In genomic region chrIV:654526-655440, ce11 we compare ENCODE assay signal across 4 worm cellular contexts.
TF ChIP-seq lines count a peak whose summit lies in the region.

Gene rpl-15, minus strand, starts transcription at chrIV:654576.
Gene K11H12.8, plus strand, starts transcription at chrIV:655390.

TF ChIP-seq in whole organism, L2 larva, 48 proteins besides CTCF, POLR2A, EP300 and RAD21 (continued from another document):
- TF ChIP-seq nhr-237 (tag; optimal IDR thresholded peaks at IDR 0.05; lab: Kevin White, UChicago): peak; percentile 91
- TF ChIP-seq alr-1 (tag; optimal IDR thresholded peaks at IDR 0.05; lab: Kevin White, UChicago): no peak
- TF ChIP-seq ceh-82 (tag; optimal IDR thresholded peaks at IDR 0.05; lab: Kevin White, UChicago): peak; percentile 97
- TF ChIP-seq ama-1 (optimal IDR thresholded peaks at IDR 0.05; lab: Kevin White, UChicago): peak; percentile 90
- TF ChIP-seq nhr-21 (tag; optimal IDR thresholded peaks at IDR 0.05; lab: Kevin White, UChicago): peak; percentile 100
- TF ChIP-seq ceh-16 (tag; optimal IDR thresholded peaks at IDR 0.05; lab: Kevin White, UChicago): peak; percentile 99
- peak; percentile 79 for TF ChIP-seq aly-2 (tag; optimal IDR thresholded peaks at IDR 0.05; lab: Kevin White, UChicago)
- TF ChIP-seq unc-39 (tag; optimal IDR thresholded peaks at IDR 0.05; lab: Kevin White, UChicago): peak; percentile 42
- peak; percentile 97 for TF ChIP-seq snpc-4 (tag; optimal IDR thresholded peaks at IDR 0.05; lab: Kevin White, UChicago)
- TF ChIP-seq ztf-11 (tag; optimal IDR thresholded peaks at IDR 0.05; lab: Kevin White, UChicago): peak; percentile 73
- TF ChIP-seq ztf-4 (tag; optimal IDR thresholded peaks at IDR 0.05; lab: Kevin White, UChicago): peak; percentile 100
- TF ChIP-seq skn-1 (tag; optimal IDR thresholded peaks at IDR 0.05; lab: Kevin White, UChicago): peak; percentile 94
- TF ChIP-seq mdl-1 (tag; optimal IDR thresholded peaks at IDR 0.05; lab: Kevin White, UChicago): peak; percentile 56 to 98
- TF ChIP-seq sma-9 (GFP tag; optimal IDR thresholded peaks at IDR 0.05; lab: Kevin White, UChicago): peak; percentile 100
- no peak for TF ChIP-seq sma-9 (tag; optimal IDR thresholded peaks at IDR 0.05; lab: Kevin White, UChicago)
- TF ChIP-seq nhr-25 (tag; optimal IDR thresholded peaks at IDR 0.05; lab: Kevin White, UChicago): peak; percentile 99
- TF ChIP-seq lsy-2 (tag; optimal IDR thresholded peaks at IDR 0.05; lab: Kevin White, UChicago): peak; percentile 100
- TF ChIP-seq nhr-11 (tag; optimal IDR thresholded peaks at IDR 0.05; lab: Kevin White, UChicago): peak; percentile 77
- peak; percentile 77 for TF ChIP-seq dmd-4 (tag; optimal IDR thresholded peaks at IDR 0.05; lab: Kevin White, UChicago)
- peak; percentile 39 for TF ChIP-seq nhr-23 (tag; optimal IDR thresholded peaks at IDR 0.05; lab: Kevin White, UChicago)
- peak; percentile 100 for TF ChIP-seq fos-1 (tag; optimal IDR thresholded peaks at IDR 0.05; lab: Kevin White, UChicago)
- TF ChIP-seq nhr-6 (tag; optimal IDR thresholded peaks at IDR 0.05; lab: Kevin White, UChicago): peak; percentile 100
- no peak for TF ChIP-seq peb-1 (tag; optimal IDR thresholded peaks at IDR 0.05; lab: Kevin White, UChicago)
- peak; percentile 99 for TF ChIP-seq unc-62 (GFP tag; optimal IDR thresholded peaks at IDR 0.05; lab: Kevin White, UChicago)
- peak; percentile 98 for TF ChIP-seq mab-5 (tag; optimal IDR thresholded peaks at IDR 0.05; lab: Kevin White, UChicago)
- TF ChIP-seq F13H6.1 (tag; optimal IDR thresholded peaks at IDR 0.05; lab: Kevin White, UChicago): peak; percentile 100
- TF ChIP-seq egl-27 (tag; optimal IDR thresholded peaks at IDR 0.05; lab: Kevin White, UChicago): peak; percentile 99

TF ChIP-seq in whole organism, L4 larva, 104 proteins besides CTCF, POLR2A, EP300 and RAD21 (continued from another document and continues in another):
- TF ChIP-seq dve-1 (tag; optimal IDR thresholded peaks at IDR 0.05; lab: Kevin White, UChicago; ENCODE audit: insufficient read depth) (peak; percentile 100), nhr-42 (GFP tag; IDR thresholded peaks at IDR 0.05; lab: Robert Waterston, UW) (peak; percentile 99), zip-2 (tag; optimal IDR thresholded peaks at IDR 0.05; lab: Kevin White, UChicago) (peak; percentile 93), hmg-1.1 (GFP tag; IDR thresholded peaks at IDR 0.05; lab: Robert Waterston, UW) (peak; percentile 99), lin-39 (tag; optimal IDR thresholded peaks at IDR 0.05; lab: Kevin White, UChicago) (peak; percentile 89), mep-1 (tag; optimal IDR thresholded peaks at IDR 0.05; lab: Kevin White, UChicago) (peak; percentile 100), mdl-1 (tag; optimal IDR thresholded peaks at IDR 0.05; lab: Kevin White, UChicago) (peak; percentile 86 to 99), ztf-11 (tag; optimal IDR thresholded peaks at IDR 0.05; lab: Kevin White, UChicago) (peak; percentile 53), daf-19 (GFP tag; conservative IDR thresholded peaks at IDR 0.05; lab: Robert Waterston, UW) (peak; percentile 99), unc-62 (GFP tag; optimal IDR thresholded peaks at IDR 0.05 in 1 of 2; lab: Kevin White, UChicago) (peak; percentile 54 to 100), unc-62 (tag; optimal IDR thresholded peaks at IDR 0.05; lab: Kevin White, UChicago) (peak; percentile 39), pha-4 (GFP tag; IDR thresholded peaks at IDR 0.05; lab: Robert Waterston, UW) (peak; percentile 99), pha-4 (tag; optimal IDR thresholded peaks at IDR 0.05; lab: Kevin White, UChicago) (peak; percentile 86), Y5F2A.4 (GFP tag; optimal IDR thresholded peaks at IDR 0.05; lab: Kevin White, UChicago) (peak; percentile 96), ZK337.2 (GFP tag; IDR thresholded peaks at IDR 0.05; lab: Robert Waterston, UW) (peak; percentile 98), cey-2 (tag; optimal IDR thresholded peaks at IDR 0.05; lab: Kevin White, UChicago; ENCODE audit: borderline replicate concordance, insufficient read depth) (peak; percentile 94), nhr-25 (tag; optimal IDR thresholded peaks at IDR 0.05; lab: Kevin White, UChicago; ENCODE audit: borderline replicate concordance, insufficient read depth) (peak; percentile 98), php-3 (GFP tag; IDR thresholded peaks at IDR 0.05; lab: Robert Waterston, UW) (peak; percentile 98), nhr-11 (tag; optimal IDR thresholded peaks at IDR 0.05; lab: Kevin White, UChicago) (peak; percentile 100), sdz-12 (GFP tag; optimal IDR thresholded peaks at IDR 0.05; lab: Kevin White, UChicago) (peak; percentile 99), dpl-1 (GFP tag; optimal IDR thresholded peaks at IDR 0.05; lab: Kevin White, UChicago) (peak; percentile 98), nhr-76 (tag; optimal IDR thresholded peaks at IDR 0.05; lab: Kevin White, UChicago) (peak; percentile 91), saeg-2 (GFP tag; IDR thresholded peaks at IDR 0.05; lab: Robert Waterston, UW) (peak; percentile 99), D1046.2 (GFP tag; IDR thresholded peaks at IDR 0.05; lab: Robert Waterston, UW) (peak; percentile 98), zfp-3 (GFP tag; conservative IDR thresholded peaks at IDR 0.05; lab: Robert Waterston, UW) (peak; percentile 100), mdt-29 (GFP tag; IDR thresholded peaks at IDR 0.05; lab: Robert Waterston, UW) (peak; percentile 97), F37D6.2 (tag; optimal IDR thresholded peaks at IDR 0.05; lab: Kevin White, UChicago) (peak; percentile 97), nhr-28 (tag; optimal IDR thresholded peaks at IDR 0.05; lab: Kevin White, UChicago) (peak; percentile 99), F44E2.7 (GFP tag; IDR thresholded peaks at IDR 0.05; lab: Robert Waterston, UW) (peak; percentile 91; the same call in 1 of the 2 replicates), lin-38 (GFP tag; IDR thresholded peaks at IDR 0.05; lab: Robert Waterston, UW) (peak; percentile 99), T20F7.1 (GFP tag; optimal IDR thresholded peaks at IDR 0.05; lab: Kevin White, UChicago) (peak; percentile 99), hlh-11 (tag; optimal IDR thresholded peaks at IDR 0.05; lab: Kevin White, UChicago) (peak; percentile 100), zip-11 (GFP tag; IDR thresholded peaks at IDR 0.05; lab: Robert Waterston, UW) (peak; percentile 70; the same call in 1 of the 2 replicates), madf-9 (GFP tag; conservative IDR thresholded peaks at IDR 0.05; lab: Robert Waterston, UW) (peak; percentile 99)

TF ChIP-seq in whole organism, late embryonic, 69 proteins besides CTCF, POLR2A, EP300 and RAD21 (continued from another document and continues in another):
- TF ChIP-seq F13H6.1 (tag; optimal IDR thresholded peaks at IDR 0.05; lab: Kevin White, UChicago) (peak; percentile 92), sdc-2 (tag; optimal IDR thresholded peaks at IDR 0.05; lab: Kevin White, UChicago) (peak; percentile 85), ref-2 (tag; optimal IDR thresholded peaks at IDR 0.05; lab: Kevin White, UChicago) (peak; percentile 99), fkh-6 (tag; optimal IDR thresholded peaks at IDR 0.05; lab: Kevin White, UChicago) (peak; percentile 75), gmeb-2 (tag; optimal IDR thresholded peaks at IDR 0.05; lab: Kevin White, UChicago) (peak; percentile 87), hlh-30 (tag; optimal IDR thresholded peaks at IDR 0.05; lab: Kevin White, UChicago; ENCODE audit: insufficient read depth) (peak; percentile 94), ceh-9 (tag; optimal IDR thresholded peaks at IDR 0.05; lab: Kevin White, UChicago) (no peak), unc-86 (tag; optimal IDR thresholded peaks at IDR 0.05; lab: Kevin White, UChicago) (peak; percentile 98), elt-2 (tag; optimal IDR thresholded peaks at IDR 0.05; lab: Kevin White, UChicago) (peak; percentile 98), T23F11.4 (GFP tag; optimal IDR thresholded peaks at IDR 0.05; lab: Kevin White, UChicago) (peak; percentile 74), ama-1 (optimal IDR thresholded peaks at IDR 0.05; lab: Kevin White, UChicago) (no peak), fax-1 (tag; optimal IDR thresholded peaks at IDR 0.05; lab: Kevin White, UChicago) (peak; percentile 84), nhr-11 (tag; optimal IDR thresholded peaks at IDR 0.05; lab: Kevin White, UChicago) (peak; percentile 61), pag-3 (tag; optimal IDR thresholded peaks at IDR 0.05; lab: Kevin White, UChicago; ENCODE audit: borderline replicate concordance) (peak; percentile 89), ets-4 (tag; optimal IDR thresholded peaks at IDR 0.05; lab: Kevin White, UChicago) (peak; percentile 98), elt-4 (tag; optimal IDR thresholded peaks at IDR 0.05; lab: Kevin White, UChicago) (no peak), unc-3 (GFP tag; conservative IDR thresholded peaks at IDR 0.05; lab: Robert Waterston, UW) (peak; percentile 87), unc-3 (tag; optimal IDR thresholded peaks at IDR 0.05; lab: Kevin White, UChicago) (peak; percentile 95), ceh-34 (tag; optimal IDR thresholded peaks at IDR 0.05; lab: Kevin White, UChicago) (peak; percentile 100), ceh-45 (GFP tag; IDR thresholded peaks at IDR 0.05; lab: Robert Waterston, UW) (peak; percentile 88), che-1 (tag; optimal IDR thresholded peaks at IDR 0.05; lab: Kevin White, UChicago) (peak; percentile 71), K02D7.2 (tag; optimal IDR thresholded peaks at IDR 0.05; lab: Kevin White, UChicago) (peak; percentile 78), C08G9.2 (tag; optimal IDR thresholded peaks at IDR 0.05; lab: Kevin White, UChicago) (peak; percentile 89), tbx-2 (tag; optimal IDR thresholded peaks at IDR 0.05; lab: Kevin White, UChicago) (peak; percentile 99), tbx-7 (tag; optimal IDR thresholded peaks at IDR 0.05; lab: Kevin White, UChicago) (peak; percentile 80), ceh-18 (tag; optimal IDR thresholded peaks at IDR 0.05; lab: Kevin White, UChicago) (peak; percentile 99), nhr-232 (tag; optimal IDR thresholded peaks at IDR 0.05; lab: Kevin White, UChicago) (no peak), ahr-1 (tag; optimal IDR thresholded peaks at IDR 0.05; lab: Kevin White, UChicago) (peak; percentile 88), hlh-13 (GFP tag; optimal IDR thresholded peaks at IDR 0.05; lab: Kevin White, UChicago) (peak; percentile 30), dve-1 (tag; optimal IDR thresholded peaks at IDR 0.05; lab: Kevin White, UChicago) (peak; percentile 99), ceh-6 (GFP tag; optimal IDR thresholded peaks at IDR 0.05; lab: Kevin White, UChicago) (peak; percentile 73), lin-11 (tag; optimal IDR thresholded peaks at IDR 0.05; lab: Kevin White, UChicago) (peak; percentile 52), ttx-3 (tag; optimal IDR thresholded peaks at IDR 0.05; lab: Kevin White, UChicago) (peak; percentile 86), nfya-1 (tag; optimal IDR thresholded peaks at IDR 0.05; lab: Kevin White, UChicago) (peak; percentile 99), ceh-31 (tag; optimal IDR thresholded peaks at IDR 0.05; lab: Kevin White, UChicago) (peak; percentile 99), ceh-30 (tag; optimal IDR thresholded peaks at IDR 0.05; lab: Kevin White, UChicago) (peak; percentile 65), ceh-2 (tag; optimal IDR thresholded peaks at IDR 0.05; lab: Kevin White, UChicago) (peak; percentile 96), pat-9 (tag; optimal IDR thresholded peaks at IDR 0.05; lab: Kevin White, UChicago) (peak; percentile 94), ceh-14 (tag; optimal IDR thresholded peaks at IDR 0.05; lab: Kevin White, UChicago) (peak; percentile 98)

TF ChIP-seq in whole organism, mixed stage, embryonic, 35 proteins besides CTCF, POLR2A, EP300 and RAD21 (continued from another document):
- peak; percentile 94 for TF ChIP-seq unc-120 (tag; optimal IDR thresholded peaks at IDR 0.05; lab: Kevin White, UChicago; ENCODE audit: poor library complexity, severe bottlenecking)
- peak; percentile 93 for TF ChIP-seq unc-62 (GFP tag; optimal IDR thresholded peaks at IDR 0.05; lab: Kevin White, UChicago)
- TF ChIP-seq elt-1 (tag; optimal IDR thresholded peaks at IDR 0.05; lab: Kevin White, UChicago; ENCODE audit: borderline replicate concordance, insufficient read depth): peak; percentile 74
- peak; percentile 73 for TF ChIP-seq bed-3 (GFP tag; optimal IDR thresholded peaks at IDR 0.05; lab: Kevin White, UChicago)
- TF ChIP-seq elt-3 (tag; optimal IDR thresholded peaks at IDR 0.05; lab: Kevin White, UChicago): peak; percentile 83
- TF ChIP-seq mls-2 (tag; optimal IDR thresholded peaks at IDR 0.05; lab: Kevin White, UChicago): peak; percentile 95
